Worm (Caenorhabditis elegans) whole organism, L3 larva: Measurements from ENCODE around the gene F55B11.2.
"Not testable (repeated sequence)": the region's sequence is repeated elsewhere in the genome, so short reads cannot be mapped to it uniquely, and the experiment has no call there.

ENCODE experiments used
- ZK546.5 ChIP-seq: sonication (generic microtip); optimal IDR thresholded peaks from 2 replicates; lab custom pipeline; 2017; ENCODE audit warnings: missing biosample characterization, missing genetic modification characterization
- ama-1 ChIP-seq: fragments of 150-350 bp; optimal IDR thresholded peaks from 2 replicates; lab custom pipeline; 2018
- daf-12 ChIP-seq: fragments of 150-350 bp; optimal IDR thresholded peaks from 2 replicates; lab custom pipeline; 2014; ENCODE audit warnings: missing biosample characterization, missing genetic modification reagents, missing genetic modification characterization
- elt-3 ChIP-seq, 3 experiments: fragments of 150-350 bp in 1 of 3; sonication (generic microtip) in 2 of 3; optimal IDR thresholded peaks; 2 replicates in 2 of 3; 4 replicates in 1 of 3; lab custom pipeline; 2014 to 2017; ENCODE audit warnings: missing biosample characterization in 3 of 3, missing genetic modification characterization in 3 of 3
- lin-15B ChIP-seq: fragments of 150-350 bp; optimal IDR thresholded peaks from 2 replicates; lab custom pipeline; 2014; ENCODE audit warnings: missing biosample characterization, missing genetic modification characterization
- mml-1 ChIP-seq: fragments of 150-350 bp; sonication (generic microtip); optimal IDR thresholded peaks from 3 replicates; lab custom pipeline; 2014; ENCODE audit warnings: missing biosample characterization, missing genetic modification characterization
- nhr-237 ChIP-seq: fragments of 150-350 bp; optimal IDR thresholded peaks from 2 replicates; lab custom pipeline; 2014; ENCODE audit warnings: missing biosample characterization, missing genetic modification characterization
- nhr-77 ChIP-seq: fragments of 150-350 bp; optimal IDR thresholded peaks from 2 replicates; lab custom pipeline; 2014; ENCODE audit warnings: missing biosample characterization, missing genetic modification characterization
- pqm-1 ChIP-seq: fragments of 150-350 bp; optimal IDR thresholded peaks from 2 replicates; lab custom pipeline; 2017; ENCODE audit warnings: missing biosample characterization, missing genetic modification characterization, inconsistent platforms
- unc-39 ChIP-seq: sonication (generic microtip); optimal IDR thresholded peaks from 4 replicates; lab custom pipeline; 2017; ENCODE audit warnings: missing biosample characterization, missing genetic modification characterization
- unc-62 ChIP-seq: fragments of 150-350 bp; sonication (generic microtip); optimal IDR thresholded peaks from 4 replicates; lab custom pipeline; 2014; ENCODE audit warnings: missing biosample characterization, missing genetic modification reagents, missing genetic modification characterization
- zag-1 ChIP-seq: fragments of 150-350 bp; optimal IDR thresholded peaks from 2 replicates; lab custom pipeline; 2014; ENCODE audit warnings: missing biosample characterization, missing genetic modification characterization

DNA sequence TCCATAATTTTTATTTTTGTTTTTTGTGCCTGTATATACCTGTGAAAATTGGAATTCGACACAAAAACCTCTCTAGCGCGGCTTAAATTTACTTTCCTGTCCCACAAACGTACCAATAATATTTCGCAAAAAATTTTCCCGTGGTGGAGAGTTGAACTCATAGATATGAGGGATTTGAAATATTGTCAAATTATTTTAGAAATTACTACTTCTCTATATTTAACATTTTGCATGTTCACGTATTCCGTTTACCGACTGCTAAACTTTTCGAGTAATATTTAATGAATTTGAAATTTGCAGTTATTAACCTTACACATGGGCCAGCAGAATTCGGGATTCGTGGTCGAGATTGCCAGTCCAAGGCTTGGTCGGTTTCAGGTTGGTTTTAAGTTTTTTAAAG lies 49.3 kb downstream of the F55B11.2 start, which contains the start of gene Y67A10A.7:
- TF ChIP-seq zag-1 (tag; lab: Kevin White, UChicago); unc-62 (GFP tag; lab: Kevin White, UChicago); elt-3 (tag; optimal IDR thresholded peaks at IDR 0.05; lab: Kevin White, UChicago); ZK546.5; unc-39 (tag; lab: Kevin White, UChicago); mml-1 (tag; lab: Kevin White, UChicago); ama-1 (lab: Kevin White, UChicago); nhr-77 (tag; lab: Kevin White, UChicago); lin-15B; daf-12 (tag; lab: Kevin White, UChicago); nhr-237 (tag; lab: Kevin White, UChicago); pqm-1: not testable (repeated sequence)
